Worm (Caenorhabditis elegans): Measurements from ENCODE around the gene Y45F10A.7.

ce11 chrIV:13508924-13509323 lies 16.6 kb downstream of the Y45F10A.7 start, which contains the start of gene afmd-2:
- TF ChIP-seq pha-4 (tag; optimal IDR thresholded peaks at IDR 0.05) (peak; percentile 30), snpc-4 (tag; optimal IDR thresholded peaks at IDR 0.05) (no peak), egl-27 (tag; optimal IDR thresholded peaks at IDR 0.05) (no peak), elt-1 (tag; optimal IDR thresholded peaks at IDR 0.05) (no peak), aly-2 (tag; optimal IDR thresholded peaks at IDR 0.05) (no peak), elt-3 (tag; optimal IDR thresholded peaks at IDR 0.05) (no peak), fos-1 (tag; optimal IDR thresholded peaks at IDR 0.05) (no peak), jun-1 (tag; optimal IDR thresholded peaks at IDR 0.05) (no peak)

Measured in whole organism, L3 larva.